Fruit fly (Drosophila melanogaster) whole organism: Measurements from ENCODE around the gene mtTFB2.

ENCODE experiments used
- CG8478 ChIP-seq: fragments of >200 bp; optimal IDR thresholded peaks from 2 replicates; lab custom pipeline; 2018; ENCODE audit warnings: inconsistent platforms
- EcR ChIP-seq, 2 experiments: fragments of >200 bp; optimal IDR thresholded peaks; 2 replicates each; lab custom pipeline; 2017; ENCODE audit warnings: missing biosample characterization in 2 of 2, missing genetic modification characterization in 2 of 2, missing genetic modification reagents in 2 of 2

DNA sequence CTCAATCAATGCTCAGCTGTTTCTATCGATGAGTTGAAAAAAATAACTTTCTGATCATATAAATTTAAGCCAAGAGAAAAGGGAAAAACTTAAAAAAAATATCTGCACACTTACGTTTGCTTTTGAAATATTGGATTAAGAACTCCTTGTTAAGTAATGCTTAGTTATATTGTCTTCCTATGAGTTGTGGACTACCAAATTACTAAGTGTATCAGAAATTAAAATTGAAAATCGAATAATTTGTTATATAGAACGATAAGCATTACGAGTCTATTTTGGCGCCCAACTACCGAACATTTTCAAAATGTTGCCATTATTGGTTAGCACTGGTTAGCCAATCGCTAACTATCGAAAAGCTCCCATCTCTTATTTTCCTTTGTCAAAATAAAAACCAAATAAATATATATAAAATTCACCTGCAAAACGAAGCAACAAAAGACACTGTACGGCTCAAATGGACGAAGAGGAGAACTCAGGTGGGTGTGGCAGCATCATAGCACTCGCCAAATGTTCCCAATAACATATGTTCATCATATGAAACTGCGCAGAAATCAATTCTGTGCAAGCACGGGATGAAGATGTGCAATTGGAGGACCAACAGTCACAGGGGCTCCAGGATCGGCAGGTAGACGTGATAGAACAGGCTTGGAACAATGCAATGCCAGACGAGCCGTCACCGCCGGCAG, 3.6 kb downstream of the mtTFB2 start, which contains the start of gene ohgt:
- TF ChIP-seq CG8478 (lab: Kevin White, UChicago), result no peak
- no peak for TF ChIP-seq EcR (GFP tag; optimal IDR thresholded peaks at IDR 0.05; lab: Kevin White, UChicago)
